Fruit fly (Drosophila melanogaster) whole organism, prepupa: ENCODE measurements around the gene Nna1.

ENCODE experiments used
- Blimp-1 ChIP-seq: fragments of 200-800 bp; sonication (Bioruptor generic); optimal IDR thresholded peaks from 3 replicates; lab custom pipeline; 2017; ENCODE audit warnings: missing biosample characterization, missing genetic modification characterization, mild to moderate bottlenecking, moderate library complexity, missing genetic modification reagents
- CG10631 ChIP-seq: fragments of 200-800 bp; sonication (Bioruptor generic); optimal IDR thresholded peaks from 2 replicates; lab custom pipeline; 2016; ENCODE audit warnings: missing biosample characterization, missing genetic modification characterization
- CG11294 ChIP-seq: fragments of 200-800 bp; sonication (Bioruptor generic); IDR thresholded peaks from 2 replicates; pipeline ENCODE4 v1.3.6; 2022; ENCODE audit warnings: missing biosample characterization, missing genetic modification characterization
- CG11762 ChIP-seq: fragments of 200-800 bp; sonication (Bioruptor generic); optimal IDR thresholded peaks from 3 replicates; lab custom pipeline; 2016; ENCODE audit warnings: missing biosample characterization, missing genetic modification characterization; ENCODE audit not compliant: insufficient read depth
- CG15336 ChIP-seq: fragments of 200-800 bp; sonication (Bioruptor generic); IDR thresholded peaks from 2 replicates; pipeline ENCODE4 v1.3.6; 2022; ENCODE audit warnings: missing biosample characterization, missing genetic modification characterization
- CG1621 ChIP-seq: fragments of 200-800 bp; sonication (Bioruptor generic); optimal IDR thresholded peaks from 3 replicates; lab custom pipeline; 2018; ENCODE audit warnings: missing biosample characterization, mild to moderate bottlenecking, missing genetic modification characterization
- CG16779 ChIP-seq: fragments of 200-800 bp; sonication (Bioruptor generic); optimal IDR thresholded peaks from 3 replicates; lab custom pipeline; 2017; ENCODE audit warnings: missing biosample characterization, mild to moderate bottlenecking, missing genetic modification characterization
- CG31627 ChIP-seq: fragments of 200-800 bp; sonication (Bioruptor generic); optimal IDR thresholded peaks from 3 replicates; lab custom pipeline; 2016; ENCODE audit warnings: missing biosample characterization, missing genetic modification characterization
- CG3919 ChIP-seq: fragments of 200-800 bp; sonication (Bioruptor generic); optimal IDR thresholded peaks from 3 replicates; lab custom pipeline; 2016; ENCODE audit warnings: missing biosample characterization, missing genetic modification characterization
- CG6163 ChIP-seq: fragments of 200-800 bp; sonication (Bioruptor generic); IDR thresholded peaks from 3 replicates; pipeline ENCODE4 v1.3.6; 2022; ENCODE audit warnings: missing biosample characterization, missing genetic modification characterization
- CG6792 ChIP-seq: fragments of 200-800 bp; sonication (Bioruptor generic); optimal IDR thresholded peaks from 3 replicates; lab custom pipeline; 2016; ENCODE audit warnings: missing biosample characterization, missing genetic modification characterization
- CG6808 ChIP-seq: fragments of 200-800 bp; sonication (Bioruptor generic); optimal IDR thresholded peaks from 3 replicates; lab custom pipeline; 2017; ENCODE audit warnings: missing biosample characterization, missing genetic modification characterization, mild to moderate bottlenecking, moderate library complexity, missing genetic modification reagents
- CG6854 ChIP-seq: fragments of 200-800 bp; sonication (Bioruptor generic); optimal IDR thresholded peaks from 2 replicates; lab custom pipeline; 2017; ENCODE audit warnings: missing biosample characterization, mild to moderate bottlenecking, missing genetic modification characterization
- CG8119 ChIP-seq: fragments of 200-800 bp; sonication (Bioruptor generic); IDR thresholded peaks from 3 replicates; pipeline ENCODE4 v1.3.6; 2022; ENCODE audit warnings: missing biosample characterization, missing genetic modification characterization
- Eip75B ChIP-seq: fragments of 200-800 bp; sonication (Bioruptor generic); optimal IDR thresholded peaks from 3 replicates; lab custom pipeline; 2016; ENCODE audit warnings: missing biosample characterization, missing genetic modification characterization
- Eip78C ChIP-seq: fragments of 200-800 bp; sonication (Bioruptor generic); peaks from one replicate; lab custom pipeline; 2016; ENCODE audit warnings: missing biosample characterization, missing genetic modification characterization
- Eip93F ChIP-seq: fragments of 200-800 bp; sonication (Bioruptor generic); optimal IDR thresholded peaks from 2 replicates; lab custom pipeline; 2016; ENCODE audit warnings: missing biosample characterization, mild to moderate bottlenecking, missing genetic modification characterization
- Ets21C ChIP-seq: fragments of 200-800 bp; sonication (Bioruptor generic); optimal IDR thresholded peaks from 3 replicates; lab custom pipeline; 2016; ENCODE audit warnings: missing biosample characterization, missing genetic modification characterization
- Hr38 ChIP-seq: sonication (Bioruptor generic); optimal IDR thresholded peaks from 2 replicates; lab custom pipeline; 2016; ENCODE audit warnings: missing biosample characterization, missing genetic modification characterization
- Hr39 ChIP-seq: fragments of 200-800 bp; sonication (Bioruptor generic); optimal IDR thresholded peaks from 2 replicates; lab custom pipeline; 2016; ENCODE audit warnings: missing biosample characterization, missing genetic modification characterization
- Lpt ChIP-seq: fragments of 200-800 bp; sonication (Bioruptor generic); optimal IDR thresholded peaks from 3 replicates; lab custom pipeline; 2016; ENCODE audit warnings: missing biosample characterization, missing genetic modification characterization
- Sox102F ChIP-seq: fragments of 200-800 bp; sonication (Bioruptor generic); optimal IDR thresholded peaks from 2 replicates; lab custom pipeline; 2016; ENCODE audit warnings: missing biosample characterization, mild to moderate bottlenecking, missing genetic modification characterization
- Sox14 ChIP-seq: fragments of 200-800 bp; sonication (Bioruptor generic); optimal IDR thresholded peaks from 3 replicates; lab custom pipeline; 2016; ENCODE audit warnings: missing biosample characterization, missing genetic modification characterization
- achi ChIP-seq: fragments of 200-800 bp; sonication (Bioruptor generic); optimal IDR thresholded peaks from 3 replicates; lab custom pipeline; 2016; ENCODE audit warnings: missing biosample characterization, missing genetic modification characterization
- acj6 ChIP-seq: fragments of 200-800 bp; sonication (Bioruptor generic); optimal IDR thresholded peaks from 3 replicates; lab custom pipeline; 2016; ENCODE audit warnings: missing biosample characterization, missing genetic modification characterization
- dac ChIP-seq: fragments of 200-800 bp; sonication (Bioruptor generic); optimal IDR thresholded peaks from 2 replicates; lab custom pipeline; 2017; ENCODE audit warnings: missing biosample characterization, mild to moderate bottlenecking, missing genetic modification characterization
- eg ChIP-seq: fragments of 200-800 bp; sonication (Bioruptor generic); IDR thresholded peaks from 3 replicates; pipeline ENCODE4 v1.3.6; 2022; ENCODE audit warnings: missing biosample characterization, missing genetic modification characterization
- fkh ChIP-seq: fragments of 200-800 bp; sonication (Bioruptor generic); optimal IDR thresholded peaks from 3 replicates; lab custom pipeline; 2017; ENCODE audit warnings: missing biosample characterization, mild to moderate bottlenecking, missing genetic modification characterization, moderate library complexity
- lz ChIP-seq: fragments of 200-800 bp; sonication (Bioruptor generic); optimal IDR thresholded peaks from 3 replicates; lab custom pipeline; 2016; ENCODE audit warnings: missing biosample characterization, missing genetic modification characterization
- net ChIP-seq: fragments of 200-800 bp; sonication (Bioruptor generic); optimal IDR thresholded peaks from 3 replicates; lab custom pipeline; 2016; ENCODE audit warnings: missing biosample characterization, missing genetic modification characterization
- pdm3 ChIP-seq: fragments of 200-800 bp; sonication (Bioruptor generic); optimal IDR thresholded peaks from 3 replicates; lab custom pipeline; 2016; ENCODE audit warnings: missing biosample characterization, missing genetic modification characterization
- spab ChIP-seq: fragments of 200-800 bp; sonication (Bioruptor generic); optimal IDR thresholded peaks from 2 replicates; lab custom pipeline; 2017; ENCODE audit warnings: missing biosample characterization, mild to moderate bottlenecking, missing genetic modification characterization, missing genetic modification reagents
- ss ChIP-seq, 2 experiments: fragments of 200-800 bp; sonication (Bioruptor generic); optimal IDR thresholded peaks; 2 replicates in 1 of 2; 3 replicates in 1 of 2; lab custom pipeline; 2017 to 2018; ENCODE audit warnings: mild to moderate bottlenecking in 2 of 2, missing biosample characterization in 2 of 2, missing genetic modification characterization in 2 of 2, moderate library complexity in 1 of 2
- svp ChIP-seq: fragments of 200-800 bp; sonication (Bioruptor generic); peaks from one replicate; lab custom pipeline; 2016; ENCODE audit warnings: missing biosample characterization, missing genetic modification characterization
- topi ChIP-seq: fragments of 200-800 bp; sonication (Bioruptor generic); optimal IDR thresholded peaks from 3 replicates; lab custom pipeline; 2016; ENCODE audit warnings: missing biosample characterization, missing genetic modification characterization
- vri ChIP-seq: fragments of 200-800 bp; sonication (Bioruptor generic); optimal IDR thresholded peaks from 3 replicates; lab custom pipeline; 2016; ENCODE audit warnings: missing biosample characterization, mild to moderate bottlenecking, missing genetic modification characterization

Gene Nna1

DNA sequence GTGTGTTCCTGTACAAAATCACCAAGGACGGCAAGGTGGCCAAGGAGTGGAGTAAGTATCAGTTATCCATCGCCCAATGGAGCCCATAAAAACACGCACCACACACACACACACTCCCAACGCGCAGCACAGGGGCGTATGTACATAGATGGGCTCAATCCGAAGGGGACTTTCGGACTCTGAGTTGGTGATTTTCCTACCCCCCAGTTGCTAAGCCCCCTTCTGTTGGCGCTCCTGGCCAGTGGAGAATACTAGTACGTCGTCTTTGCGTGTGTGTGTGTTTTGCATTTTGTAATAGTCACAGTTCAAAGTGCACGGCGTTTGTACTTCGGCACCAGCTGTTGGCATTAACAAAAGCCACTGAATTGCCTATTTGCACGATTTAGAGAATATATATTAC lies 48.0 kb downstream of the Nna1 start (continued):
- TF ChIP-seq Blimp-1 (peak; percentile 17), vri (GFP tag; lab: Kevin White, UChicago) (peak; percentile 63), CG3919 (peak; percentile 87), CG16779 (tag; lab: Kevin White, UChicago) (peak; percentile 77), CG1621 (tag; lab: Kevin White, UChicago) (peak; percentile 79), CG10631 (GFP tag; lab: Kevin White, UChicago) (peak; percentile 80), Ets21C (peak; percentile 66), CG6792 (GFP tag; lab: Kevin White, UChicago) (peak; percentile 77), lz (peak; percentile 79), topi (GFP tag; lab: Kevin White, UChicago) (peak; percentile 59), CG6808 (GFP tag; lab: Kevin White, UChicago) (peak; percentile 95), dac (peak; percentile 88), spab (GFP tag; lab: Kevin White, UChicago) (peak; percentile 83), CG31627 (peak; percentile 74), CG11294 (GFP tag; lab: Robert Waterston, UW) (peak; percentile 85), pdm3 (GFP tag; lab: Kevin White, UChicago) (peak; percentile 87)

DNA sequence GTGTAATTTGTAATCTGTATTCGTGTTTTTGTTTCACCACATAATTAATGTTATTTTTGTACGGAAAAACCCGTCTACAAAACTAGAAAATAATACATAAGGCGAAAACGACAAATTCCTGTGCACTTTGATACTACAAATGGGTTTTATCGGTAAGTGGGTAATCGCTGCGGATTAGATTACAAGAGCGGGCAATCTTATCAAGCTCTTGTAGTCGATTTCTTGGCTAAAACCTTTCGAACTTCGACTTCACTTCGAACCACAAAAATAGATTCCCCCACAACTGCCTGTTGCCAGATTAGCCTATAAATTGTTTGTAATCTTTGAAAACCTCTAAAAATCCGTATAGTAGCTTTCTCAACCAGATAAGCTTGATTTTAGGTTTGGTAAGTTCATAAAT lies 48.9 kb downstream of the Nna1 start:
- TF ChIP-seq ss (GFP tag; optimal IDR thresholded peaks at IDR 0.05; lab: Kevin White, UChicago) = no peak
- TF ChIP-seq vri (GFP tag; lab: Kevin White, UChicago) = peak; percentile 6
- TF ChIP-seq net = no peak

DNA sequence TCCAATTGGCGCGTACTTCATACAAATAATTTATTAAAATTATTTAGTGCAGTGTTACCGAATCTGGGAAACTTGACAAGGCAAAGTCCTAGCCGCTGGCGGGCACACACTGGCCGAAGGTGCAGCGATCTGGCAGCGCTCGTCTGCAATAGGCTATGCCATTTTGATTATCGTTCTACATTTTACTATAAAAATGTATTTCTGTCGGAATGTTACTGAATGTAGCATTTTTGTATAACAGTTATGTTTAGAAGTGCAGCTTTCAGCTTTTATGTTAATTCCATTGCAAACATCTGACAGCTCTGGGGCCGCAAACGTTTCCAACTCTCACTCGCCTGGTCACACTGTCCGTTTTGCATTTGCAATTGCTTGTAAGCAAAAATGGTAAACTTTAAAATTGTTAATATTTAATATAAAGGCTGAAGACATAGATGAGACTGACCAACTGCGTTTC lies 52.5 kb downstream of the Nna1 start, which contains the start of gene Grip91:
Gene Grip91, minus strand, starts transcription at position 85 of the 454 bp plus-strand sequence.
- TF ChIP-seq Hr38 (no peak), achi (GFP tag; lab: Kevin White, UChicago) (peak; percentile 51), CG31627 (peak; percentile 2), topi (GFP tag; lab: Kevin White, UChicago) (peak; percentile 6), Sox14 (GFP tag; lab: Kevin White, UChicago) (peak; percentile 35), CG11762 (GFP tag; lab: Kevin White, UChicago) (no peak), ss (GFP tag; optimal IDR thresholded peaks at IDR 0.05; lab: Kevin White, UChicago) (peak in 1 of 2 experiments; percentile 4), fkh (GFP tag; lab: Kevin White, UChicago) (no peak), svp (peak; percentile 51), Eip78C (GFP tag; lab: Kevin White, UChicago) (peak; percentile 60)

DNA sequence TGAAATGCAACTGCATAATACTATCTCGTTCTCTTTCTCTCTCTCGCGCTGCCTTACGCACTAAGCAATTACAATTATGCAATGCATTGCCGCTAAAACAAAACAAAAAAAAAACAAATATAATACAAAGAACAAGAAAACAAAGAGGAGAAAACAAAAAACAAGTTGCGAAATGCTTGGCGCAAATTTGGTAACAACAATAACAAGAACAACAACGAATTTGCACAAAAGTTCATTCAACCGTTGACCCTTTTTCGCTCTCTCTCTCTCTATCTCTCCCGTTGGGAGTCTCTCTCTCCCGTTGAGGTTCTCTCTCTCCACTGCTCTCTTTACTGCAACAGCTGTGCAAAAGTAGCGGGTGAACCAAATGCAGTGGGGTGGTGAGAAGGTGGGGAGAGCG lies 55.0 kb downstream of the Nna1 start:
- TF ChIP-seq CG6163 (0 out of 3 replicates have a peak, but pooled peaks have one; percentile 6), Eip93F (peak; percentile 28), Lpt (GFP tag; lab: Kevin White, UChicago) (peak; percentile 54), lz (no peak), Sox14 (GFP tag; lab: Kevin White, UChicago) (peak; percentile 29), Eip78C (GFP tag; lab: Kevin White, UChicago) (peak; percentile 77), Eip75B (GFP tag; lab: Kevin White, UChicago) (peak; percentile 2), Hr39 (no peak), svp (peak; percentile 66), acj6 (GFP tag; lab: Kevin White, UChicago) (no peak), vri (GFP tag; lab: Kevin White, UChicago) (peak; percentile 92), eg (GFP tag; lab: Robert Waterston, UW) (peak; percentile 66; the same call in 2 of the 3 replicates), Sox102F (GFP tag; lab: Kevin White, UChicago) (peak; percentile 24), CG6854 (peak; percentile 46), CG16779 (tag; lab: Kevin White, UChicago) (no peak), CG8119 (peak; percentile 41; the same call in 1 of the 3 replicates), CG15336 (peak; percentile 67)
